Fruit fly (Drosophila melanogaster) whole organism, embryonic: ENCODE results near the gene Eip93F.

Experiments used
- Atf3 ChIP-seq: fragments of 200-800 bp; sonication (Bioruptor generic); optimal IDR thresholded peaks from 3 replicates; lab custom pipeline; 2016; ENCODE audit warnings: missing biosample characterization, missing genetic modification characterization
- CG11696 ChIP-seq: fragments of 200-800 bp; sonication (Bioruptor generic); IDR thresholded peaks from 2 replicates; pipeline ENCODE4 v1.3.6; 2022; ENCODE audit warnings: missing biosample characterization, missing genetic modification characterization
- CG12104 ChIP-seq: fragments of 200-800 bp; sonication (Bioruptor generic); optimal IDR thresholded peaks from 3 replicates; lab custom pipeline; 2016; ENCODE audit warnings: missing biosample characterization, missing genetic modification characterization
- CG1233 ChIP-seq: fragments of 200-800 bp; sonication (Bioruptor generic); optimal IDR thresholded peaks from 4 replicates; lab custom pipeline; 2018; ENCODE audit warnings: missing biosample characterization, mild to moderate bottlenecking, missing genetic modification characterization
- CG1647 ChIP-seq: fragments of 200-800 bp; sonication (Bioruptor generic); optimal IDR thresholded peaks from 3 replicates; lab custom pipeline; 2016; ENCODE audit warnings: missing biosample characterization, missing genetic modification characterization
- CG32767 ChIP-seq: fragments of 200-800 bp; sonication (Bioruptor generic); IDR thresholded peaks from 2 replicates; pipeline ENCODE4 v1.3.6; 2022; ENCODE audit warnings: missing biosample characterization, missing genetic modification characterization
- CG33213 ChIP-seq: fragments of 200-800 bp; sonication (Bioruptor generic); optimal IDR thresholded peaks from 3 replicates; lab custom pipeline; 2016; ENCODE audit warnings: missing biosample characterization, missing genetic modification characterization
- CG6175 ChIP-seq: fragments of 200-800 bp; sonication (Bioruptor generic); IDR thresholded peaks from 3 replicates; pipeline ENCODE4 v1.3.6; 2022; ENCODE audit warnings: missing biosample characterization, missing genetic modification characterization
- CG6791 ChIP-seq: fragments of 200-800 bp; sonication (Bioruptor generic); IDR thresholded peaks from 3 replicates; pipeline ENCODE4 v1.3.6; 2022; ENCODE audit warnings: missing biosample characterization, missing genetic modification characterization; ENCODE audit not compliant: partially characterized antibody
- CG7745 ChIP-seq: fragments of 200-800 bp; sonication (Bioruptor generic); optimal IDR thresholded peaks from 2 replicates; lab custom pipeline; 2018; ENCODE audit warnings: missing biosample characterization, mild to moderate bottlenecking, missing genetic modification characterization, moderate library complexity
- CG8089 ChIP-seq: fragments of 200-800 bp; sonication (Bioruptor generic); optimal IDR thresholded peaks from 3 replicates; lab custom pipeline; 2016; ENCODE audit warnings: missing biosample characterization, missing genetic modification characterization
- CG8290 ChIP-seq, 3 experiments: fragments of 200-800 bp; sonication (Bioruptor generic); optimal IDR thresholded peaks; 2 replicates each; lab custom pipeline; 2016 to 2019; ENCODE audit warnings: missing biosample characterization in 3 of 3, missing genetic modification characterization in 3 of 3, mild to moderate bottlenecking in 2 of 3, moderate library complexity in 1 of 3
- Chrac-16 ChIP-seq: fragments of 200-800 bp; sonication (Bioruptor generic); optimal IDR thresholded peaks from 3 replicates; lab custom pipeline; 2016; ENCODE audit warnings: missing biosample characterization, missing genetic modification characterization
- Doc3 ChIP-seq: fragments of 200-800 bp; sonication (Bioruptor generic); IDR thresholded peaks from 3 replicates; pipeline ENCODE4 v1.3.6; 2022; ENCODE audit warnings: missing biosample characterization, missing genetic modification characterization; ENCODE audit not compliant: partially characterized antibody
- GATAe ChIP-seq: fragments of 200-800 bp; sonication (Bioruptor generic); conservative IDR thresholded peaks from 2 replicates; pipeline ENCODE4 v1.3.6; 2022; ENCODE audit warnings: missing biosample characterization, missing genetic modification characterization
- HLH4C ChIP-seq: fragments of 200-800 bp; sonication (Bioruptor generic); IDR thresholded peaks from 3 replicates; pipeline ENCODE4 v1.3.6; 2022; ENCODE audit warnings: missing biosample characterization, missing genetic modification characterization; ENCODE audit not compliant: partially characterized antibody
- HLHmδ ChIP-seq: fragments of 200-800 bp; sonication (Bioruptor generic); optimal IDR thresholded peaks from 2 replicates; lab custom pipeline; 2018; ENCODE audit warnings: missing biosample characterization, mild to moderate bottlenecking, missing genetic modification characterization, moderate library complexity
- Lhr ChIP-seq: fragments of 200-800 bp; sonication (Bioruptor generic); optimal IDR thresholded peaks from 3 replicates; lab custom pipeline; 2017; ENCODE audit warnings: mild to moderate bottlenecking, missing biosample characterization, missing genetic modification reagents, missing genetic modification characterization
- Max ChIP-seq: fragments of 200-800 bp; sonication (Bioruptor generic); optimal IDR thresholded peaks from 2 replicates; lab custom pipeline; 2016; ENCODE audit warnings: missing biosample characterization, mild to moderate bottlenecking, missing genetic modification characterization
- Meics ChIP-seq: fragments of 200-800 bp; sonication (Bioruptor generic); optimal IDR thresholded peaks from 2 replicates; lab custom pipeline; 2017; ENCODE audit warnings: missing biosample characterization, mild to moderate bottlenecking, missing genetic modification characterization
- Scr ChIP-seq: fragments of 200-800 bp; sonication (Bioruptor generic); IDR thresholded peaks from 2 replicates; pipeline ENCODE4 v1.3.6; 2022; ENCODE audit warnings: missing biosample characterization, missing genetic modification characterization; ENCODE audit not compliant: partially characterized antibody
- Ssrp ChIP-seq: fragments of 200-800 bp; sonication (Bioruptor generic); optimal IDR thresholded peaks from 2 replicates; lab custom pipeline; 2018; ENCODE audit warnings: missing biosample characterization, mild to moderate bottlenecking, missing genetic modification characterization, moderate library complexity
- Trl ChIP-seq, 3 experiments: fragments of >200 bp in 2 of 3; fragments of 200-800 bp in 1 of 3; sonication (Bioruptor generic) in 1 of 3; optimal IDR thresholded peaks; 2 replicates in 1 of 3; 3 replicates in 2 of 3; lab custom pipeline; 2016 to 2017; ENCODE audit warnings: missing biosample characterization in 1 of 3, missing genetic modification characterization in 1 of 3
- Usf ChIP-seq: fragments of 200-800 bp; sonication (Bioruptor generic); optimal IDR thresholded peaks from 2 replicates; lab custom pipeline; 2017; ENCODE audit warnings: missing genotype, missing biosample characterization, missing genetic modification characterization
- ap ChIP-seq: fragments of 200-800 bp; sonication (Bioruptor generic); IDR thresholded peaks from 2 replicates; pipeline ENCODE4 v1.3.6; 2022; ENCODE audit warnings: missing biosample characterization, missing genetic modification characterization
- ash1 ChIP-seq: fragments of 200-800 bp; sonication (Bioruptor generic); optimal IDR thresholded peaks from 2 replicates; lab custom pipeline; 2018; ENCODE audit warnings: missing biosample characterization, mild to moderate bottlenecking, missing genetic modification characterization
- bab2 ChIP-seq: fragments of 200-800 bp; sonication (Bioruptor generic); optimal IDR thresholded peaks from 2 replicates; lab custom pipeline; 2016; ENCODE audit warnings: missing biosample characterization, missing genetic modification characterization
- br ChIP-seq: fragments of >200 bp; optimal IDR thresholded peaks from 2 replicates; lab custom pipeline; 2017
- bsh ChIP-seq, 2 experiments: fragments of 200-800 bp; sonication (Bioruptor generic); optimal IDR thresholded peaks; 2 replicates each; lab custom pipeline; 2017 to 2018; ENCODE audit warnings: mild to moderate bottlenecking in 2 of 2, missing biosample characterization in 2 of 2, missing genetic modification characterization in 2 of 2, moderate library complexity in 1 of 2
- dan ChIP-seq: fragments of 200-800 bp; sonication (Bioruptor generic); IDR thresholded peaks from 2 replicates; pipeline ENCODE4 v1.3.6; 2022; ENCODE audit warnings: missing biosample characterization, missing genetic modification characterization
- eve ChIP-seq, 2 experiments: fragments of >200 bp; optimal IDR thresholded peaks; 2 replicates each; lab custom pipeline; 2017; ENCODE audit warnings: missing biosample characterization in 2 of 2, missing genetic modification characterization in 2 of 2
- exex ChIP-seq: fragments of 200-800 bp; sonication (Bioruptor generic); optimal IDR thresholded peaks from 4 replicates; lab custom pipeline; 2018; ENCODE audit warnings: missing biosample characterization, mild to moderate bottlenecking, missing genetic modification characterization, moderate library complexity
- her ChIP-seq: fragments of 200-800 bp; sonication (Bioruptor generic); optimal IDR thresholded peaks from 2 replicates; lab custom pipeline; 2016; ENCODE audit warnings: missing biosample characterization, missing genetic modification characterization
- ken ChIP-seq: fragments of 200-800 bp; sonication (Bioruptor generic); IDR thresholded peaks from 3 replicates; pipeline ENCODE4 v1.3.6; 2022; ENCODE audit warnings: missing biosample characterization, missing genetic modification characterization
- mam ChIP-seq: fragments of 200-800 bp; sonication (Bioruptor generic); optimal IDR thresholded peaks from 3 replicates; lab custom pipeline; 2016; ENCODE audit warnings: missing biosample characterization, missing genetic modification characterization
- otp ChIP-seq: fragments of 200-800 bp; sonication (Bioruptor generic); IDR thresholded peaks from 3 replicates; pipeline ENCODE4, ENCODE4 v1.3.6; 2022; ENCODE audit warnings: missing biosample characterization, missing genetic modification characterization
- phol ChIP-seq: fragments of 200-800 bp; sonication (Bioruptor generic); optimal IDR thresholded peaks from 3 replicates; lab custom pipeline; 2018; ENCODE audit warnings: missing biosample characterization, mild to moderate bottlenecking, missing genetic modification characterization, moderate library complexity
- psq ChIP-seq: fragments of 200-800 bp; sonication (Bioruptor generic); optimal IDR thresholded peaks from 2 replicates; lab custom pipeline; 2017; ENCODE audit warnings: missing biosample characterization, missing genetic modification characterization
- sna ChIP-seq: fragments of 200-800 bp; sonication (Bioruptor generic); IDR thresholded peaks from 2 replicates; pipeline ENCODE4 v1.3.6; 2022; ENCODE audit warnings: missing biosample characterization, missing genetic modification characterization; ENCODE audit not compliant: partially characterized antibody
- stwl ChIP-seq: fragments of 200-800 bp; sonication (Bioruptor generic); optimal IDR thresholded peaks from 3 replicates; lab custom pipeline; 2018; ENCODE audit warnings: missing biosample characterization, mild to moderate bottlenecking, missing genetic modification characterization, moderate library complexity
- toy ChIP-seq: fragments of 200-800 bp; sonication (Bioruptor generic); IDR thresholded peaks from 2 replicates; pipeline ENCODE4 v1.3.6; 2022; ENCODE audit warnings: missing biosample characterization, missing genetic modification characterization
- trem ChIP-seq: fragments of 200-800 bp; optimal IDR thresholded peaks from 3 replicates; lab custom pipeline; 2019; ENCODE audit warnings: missing biosample characterization, mild to moderate bottlenecking, missing genetic modification characterization, moderate library complexity
- vfl ChIP-seq: fragments of 200-800 bp; sonication (Bioruptor generic); optimal IDR thresholded peaks from 2 replicates; lab custom pipeline; 2016; ENCODE audit warnings: missing biosample characterization, missing genetic modification characterization

Eip93F gene

dm6 chr3R:21998877-21999276 lies 50.0 kb downstream of the Eip93F start (continued):
- TF ChIP-seq CG1233 (GFP tag; lab: Kevin White, UChicago), result no peak
- TF ChIP-seq ken (GFP tag; lab: Robert Waterston, UW), result no peak
- TF ChIP-seq HLH4C (GFP tag; lab: Robert Waterston, UW), result no peak
- no peak for TF ChIP-seq Usf

dm6 chr3R:21999641-22000040 lies 50.7 kb downstream of the Eip93F start:
- no peak for TF ChIP-seq her (GFP tag; lab: Kevin White, UChicago)
- TF ChIP-seq otp (GFP tag; lab: Robert Waterston, UW), result no peak
- no peak for TF ChIP-seq Max (GFP tag; lab: Kevin White, UChicago)
- TF ChIP-seq CG7745 (tag; lab: Kevin White, UChicago), result no peak
- no peak for TF ChIP-seq CG8290 (GFP tag; optimal IDR thresholded peaks at IDR 0.05; lab: Kevin White, UChicago)
- TF ChIP-seq CG8290 (tag; optimal IDR thresholded peaks at IDR 0.05; lab: Kevin White, UChicago), result no peak
- TF ChIP-seq CG32767 (GFP tag; lab: Robert Waterston, UW), result no peak
- TF ChIP-seq toy, result no peak
- TF ChIP-seq Chrac-16 (GFP tag; lab: Kevin White, UChicago), result no peak
- no peak for TF ChIP-seq eve (GFP tag; optimal IDR thresholded peaks at IDR 0.05; lab: Kevin White, UChicago)
- TF ChIP-seq ap, result no peak
- TF ChIP-seq Trl (optimal IDR thresholded peaks at IDR 0.05; lab: Kevin White, UChicago), result no peak
- TF ChIP-seq Trl (GFP tag; optimal IDR thresholded peaks at IDR 0.05; lab: Kevin White, UChicago), result no peak
- TF ChIP-seq CG6791 (GFP tag; lab: Robert Waterston, UW), result no peak
- no peak for TF ChIP-seq CG1647
- TF ChIP-seq, all 482 proteins: peak for 0

- no peak for TF ChIP-seq br (lab: Kevin White, UChicago)
- TF ChIP-seq mam (GFP tag; lab: Kevin White, UChicago), result no peak
- TF ChIP-seq CG33213 (GFP tag; lab: Kevin White, UChicago), result no peak
- no peak for TF ChIP-seq stwl (tag; lab: Kevin White, UChicago)
- no peak for TF ChIP-seq ash1 (GFP tag; lab: Kevin White, UChicago)
- TF ChIP-seq CG12104 (GFP tag; lab: Kevin White, UChicago), result no peak
- TF ChIP-seq CG32767 (GFP tag; lab: Robert Waterston, UW), result no peak
- TF ChIP-seq dan (GFP tag; lab: Robert Waterston, UW), result no peak
- no peak for TF ChIP-seq trem
- TF ChIP-seq CG1647, result no peak
- TF ChIP-seq, all 482 proteins: peak for 0
Measured at dm6 chr3R:22003508-22003907, 54.6 kb downstream of the Eip93F start.

- no peak for TF ChIP-seq HLHmδ (GFP tag; lab: Kevin White, UChicago)
- no peak for TF ChIP-seq Scr (GFP tag; lab: Robert Waterston, UW)
- no peak for TF ChIP-seq bsh (GFP tag; optimal IDR thresholded peaks at IDR 0.05; lab: Kevin White, UChicago)
- TF ChIP-seq Doc3 (GFP tag; lab: Robert Waterston, UW), result no peak
- TF ChIP-seq, all 482 proteins: peak for 0
Measured at dm6 chr3R:22014397-22014796, 65.5 kb downstream of the Eip93F start, which contains the start of gene Theg. Theg (plus strand) TSS chr3R:22014697.

dm6 chr3R:22018777-22019420 lies 70.0 kb downstream of the Eip93F start, which contains the start of gene Idh3b:
Idh3b (minus strand) TSS chr3R:22019382.
- peak; percentile 100 for TF ChIP-seq Meics (GFP tag; lab: Kevin White, UChicago)
- TF ChIP-seq vfl, result peak; percentile 76
- TF ChIP-seq Lhr (GFP tag; lab: Kevin White, UChicago), result peak; percentile 38
- TF ChIP-seq bab2 (GFP tag; lab: Kevin White, UChicago), result peak; percentile 35
- TF ChIP-seq sna, result peak; percentile 95
- no peak for TF ChIP-seq GATAe (GFP tag; lab: Robert Waterston, UW)
- no peak for TF ChIP-seq CG8089 (GFP tag; lab: Kevin White, UChicago)
- no peak for TF ChIP-seq psq
- no peak for TF ChIP-seq CG6175 (GFP tag; lab: Robert Waterston, UW)
- no peak for TF ChIP-seq Ssrp (tag; lab: Kevin White, UChicago)
- TF ChIP-seq Atf3 (GFP tag; lab: Kevin White, UChicago), result no peak
- peak; percentile 60 for TF ChIP-seq phol (tag; lab: Kevin White, UChicago)
- no peak for TF ChIP-seq CG11696 (GFP tag; lab: Robert Waterston, UW)
- peak; percentile 8 for TF ChIP-seq HLHmδ (GFP tag; lab: Kevin White, UChicago)
- TF ChIP-seq exex (tag; lab: Kevin White, UChicago), result peak; percentile 25
